Worm (Caenorhabditis elegans): ENCODE data around the gene C36B7.6.

C36B7.6 gene

DNA sequence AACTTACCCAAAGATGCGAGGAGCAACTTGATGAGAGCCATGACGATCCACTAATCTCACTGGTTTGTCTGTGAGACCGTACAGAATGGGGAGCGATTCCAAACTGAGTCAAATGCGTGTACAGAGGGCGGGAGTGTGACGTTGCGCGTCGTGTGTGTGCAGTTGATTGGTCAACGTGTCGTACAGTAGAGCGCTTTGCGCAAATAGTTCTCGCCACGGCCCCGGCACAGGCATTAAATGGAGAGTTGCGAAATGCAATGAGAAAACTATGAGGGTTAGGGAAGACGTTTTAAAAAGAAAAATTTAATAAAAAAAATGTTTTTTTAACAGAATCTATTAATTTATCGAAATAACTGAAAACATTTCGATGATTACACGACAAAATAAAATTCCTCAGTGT, 31.7 kb downstream of the C36B7.6 start, which contains the start of gene pdi-6 (continued):
- no peak for TF ChIP-seq B0336.3 (GFP tag; IDR thresholded peaks at IDR 0.05)
- TF ChIP-seq ztf-3 (GFP tag; optimal IDR thresholded peaks at IDR 0.05) = no peak
- peak; percentile 16 for TF ChIP-seq ccch-3 (GFP tag; optimal IDR thresholded peaks at IDR 0.05)
- TF ChIP-seq T26A5.8 (tag; optimal IDR thresholded peaks at IDR 0.05) = no peak
- peak; percentile 92 for TF ChIP-seq attf-5 (GFP tag; optimal IDR thresholded peaks at IDR 0.05)
- TF ChIP-seq rpc-1 (optimal IDR thresholded peaks at IDR 0.05) = no peak
- no peak for TF ChIP-seq rpc-1 (tag; optimal IDR thresholded peaks at IDR 0.05)
- peak; percentile 11 for TF ChIP-seq dpl-1 (GFP tag; optimal IDR thresholded peaks at IDR 0.05)
- TF ChIP-seq mxl-1 (tag; optimal IDR thresholded peaks at IDR 0.05) = no peak
- no peak for TF ChIP-seq ztf-26 (tag; optimal IDR thresholded peaks at IDR 0.05)
- no peak for TF ChIP-seq fkh-3 (tag; optimal IDR thresholded peaks at IDR 0.05)
- TF ChIP-seq F23B12.7 (tag; optimal IDR thresholded peaks at IDR 0.05; ENCODE audit: insufficient read depth) = peak; percentile 14
- TF ChIP-seq ceh-100 (GFP tag; IDR thresholded peaks at IDR 0.05) = no peak
- peak; percentile 25; the same call in 1 of the 2 replicates for TF ChIP-seq ztf-6 (GFP tag; IDR thresholded peaks at IDR 0.05)
- TF ChIP-seq lsl-1 (GFP tag; optimal IDR thresholded peaks at IDR 0.05) = no peak
- TF ChIP-seq cebp-1 (GFP tag; IDR thresholded peaks at IDR 0.05) = peak; percentile 98
- TF ChIP-seq cebp-1 (tag; optimal IDR thresholded peaks at IDR 0.05) = peak; percentile 99
- no peak for TF ChIP-seq F39B2.1 (GFP tag; IDR thresholded peaks at IDR 0.05)
- no peak for TF ChIP-seq Y53F4B.3 (GFP tag; IDR thresholded peaks at IDR 0.05)
- no peak for TF ChIP-seq sea-2 (GFP tag; IDR thresholded peaks at IDR 0.05)
- 0 out of 2 replicates have a peak, but pooled peaks have one; percentile 4 for TF ChIP-seq hmg-20 (GFP tag; IDR thresholded peaks at IDR 0.05)
- TF ChIP-seq ZK185.1 (tag; optimal IDR thresholded peaks at IDR 0.05; ENCODE audit: poor library complexity, severe bottlenecking) = peak; percentile 79
- TF ChIP-seq hrde-1 (tag; optimal IDR thresholded peaks at IDR 0.05; ENCODE audit: borderline replicate concordance) = no peak
- peak; percentile 73 for TF ChIP-seq madf-10 (tag; optimal IDR thresholded peaks at IDR 0.05)
- TF ChIP-seq B0261.1 (tag; optimal IDR thresholded peaks at IDR 0.05) = peak; percentile 14
- peak; percentile 23 for TF ChIP-seq chd-7 (tag; optimal IDR thresholded peaks at IDR 0.05)
- TF ChIP-seq aptf-3 (GFP tag; IDR thresholded peaks at IDR 0.05) = no peak
- TF ChIP-seq dpff-1 (tag; optimal IDR thresholded peaks at IDR 0.05) = no peak
- peak; percentile 86 for TF ChIP-seq let-526 (GFP tag; IDR thresholded peaks at IDR 0.05)
- TF ChIP-seq Y67H2A.10 (GFP tag; conservative IDR thresholded peaks at IDR 0.05) = 0 out of 2 replicates have a peak, but pooled peaks have one; percentile 14
- TF ChIP-seq let-607 (tag; optimal IDR thresholded peaks at IDR 0.05) = peak; percentile 95
- TF ChIP-seq die-1 (tag; optimal IDR thresholded peaks at IDR 0.05) = no peak
- no peak for TF ChIP-seq F52B5.7 (tag; optimal IDR thresholded peaks at IDR 0.05)
- TF ChIP-seq ztf-18 (tag; optimal IDR thresholded peaks at IDR 0.05) = peak; percentile 65
- peak; percentile 84 for TF ChIP-seq K11D2.4 (GFP tag; IDR thresholded peaks at IDR 0.05)
- peak; percentile 20; the same call in 1 of the 2 replicates for TF ChIP-seq ekl-4 (GFP tag; IDR thresholded peaks at IDR 0.05)
- 0 out of 2 replicates have a peak, but pooled peaks have one; percentile 22 for TF ChIP-seq lin-26 (GFP tag; IDR thresholded peaks at IDR 0.05)
- TF ChIP-seq tlf-1 (GFP tag; optimal IDR thresholded peaks at IDR 0.05) = peak; percentile 55
- TF ChIP-seq sptf-2 (GFP tag; optimal IDR thresholded peaks at IDR 0.05) = peak; percentile 43
- peak; percentile 38 for TF ChIP-seq F22D6.2 (tag; optimal IDR thresholded peaks at IDR 0.05)
- TF ChIP-seq bed-2 (GFP tag; IDR thresholded peaks at IDR 0.05) = 0 out of 2 replicates have a peak, but pooled peaks have one; percentile 16
- peak; percentile 52 for TF ChIP-seq atf-7 (tag; optimal IDR thresholded peaks at IDR 0.05)
- peak; percentile 43 for TF ChIP-seq nhr-90 (tag; optimal IDR thresholded peaks at IDR 0.05)
- TF ChIP-seq lsy-27 (tag; optimal IDR thresholded peaks at IDR 0.05; ENCODE audit: borderline replicate concordance, insufficient read depth) = no peak
- TF ChIP-seq zfh-2 (GFP tag; conservative IDR thresholded peaks at IDR 0.05) = peak; percentile 94
- no peak for TF ChIP-seq unc-130 (GFP tag; optimal IDR thresholded peaks at IDR 0.05)
- no peak for TF ChIP-seq zim-3 (tag; optimal IDR thresholded peaks at IDR 0.05)
- peak; percentile 92 for TF ChIP-seq ceh-27 (GFP tag; optimal IDR thresholded peaks at IDR 0.05)
- TF ChIP-seq lag-1 (GFP tag; IDR thresholded peaks at IDR 0.05) = no peak
